Worm (Caenorhabditis elegans) whole organism, L1 larva: ENCODE results near the gene F43C11.6.

ENCODE experiments used
- C04F5.9 ChIP-seq: sonication (generic microtip); optimal IDR thresholded peaks from 2 replicates; lab custom pipeline; 2016; ENCODE audit warnings: missing genetic modification characterization, missing compliant biosample characterization
- C16A3.4 ChIP-seq: fragments of 150-350 bp; optimal IDR thresholded peaks from 2 replicates; lab custom pipeline; 2014; ENCODE audit warnings: missing biosample characterization, missing genetic modification characterization
- F16B12.6 ChIP-seq: fragments of 150-350 bp; optimal IDR thresholded peaks from 2 replicates; lab custom pipeline; 2014; ENCODE audit warnings: missing biosample characterization, missing genetic modification characterization
- aha-1 ChIP-seq: fragments of 150-350 bp; optimal IDR thresholded peaks from 2 replicates; lab custom pipeline; 2014; ENCODE audit warnings: missing biosample characterization, missing genetic modification characterization
- alr-1 ChIP-seq: fragments of 200-800 bp; sonication (Bioruptor generic); optimal IDR thresholded peaks from 2 replicates; lab custom pipeline; 2018; ENCODE audit warnings: borderline replicate concordance, mild to moderate bottlenecking, missing genetic modification characterization, missing compliant biosample characterization
- ceh-63 ChIP-seq: fragments of 200-800 bp; sonication (Bioruptor generic); optimal IDR thresholded peaks from 2 replicates; lab custom pipeline; 2018; ENCODE audit warnings: mild to moderate bottlenecking, missing genetic modification characterization, missing compliant biosample characterization
- ceh-82 ChIP-seq, 3 experiments: fragments of 150-350 bp in 1 of 3; sonication (generic microtip) in 2 of 3; optimal IDR thresholded peaks; 2 replicates each; lab custom pipeline; 2014 to 2017; ENCODE audit warnings: missing biosample characterization in 3 of 3, missing genetic modification characterization in 3 of 3
- elt-3 ChIP-seq, 6 experiments: fragments of 150-350 bp in 1 of 6; sonication (generic microtip); optimal IDR thresholded peaks; 2 replicates each; lab custom pipeline; 2017 to 2018; ENCODE audit warnings: missing biosample characterization in 6 of 6, missing genetic modification characterization in 6 of 6, inconsistent platforms in 1 of 6
- ets-5 ChIP-seq: fragments of 200-800 bp; sonication (Bioruptor generic); IDR thresholded peaks from 2 replicates; pipeline ENCODE4 v1.3.6; 2022; ENCODE audit warnings: missing genetic modification characterization, missing compliant biosample characterization
- fkh-4 ChIP-seq: sonication (generic microtip); optimal IDR thresholded peaks from 2 replicates; lab custom pipeline; 2016; ENCODE audit warnings: missing compliant biosample characterization, missing genetic modification characterization, borderline replicate concordance
- fos-1 ChIP-seq: fragments of 150-350 bp; optimal IDR thresholded peaks from 2 replicates; lab custom pipeline; 2014; ENCODE audit warnings: missing biosample characterization, missing genetic modification characterization
- grh-1 ChIP-seq: fragments of 200-800 bp; sonication (Bioruptor generic); IDR thresholded peaks from 2 replicates; pipeline ENCODE4 v1.3.6; 2022; ENCODE audit warnings: missing genetic modification reagents, missing genetic modification characterization, missing compliant biosample characterization
- irx-1 ChIP-seq: sonication (generic microtip); optimal IDR thresholded peaks from 2 replicates; lab custom pipeline; 2016; ENCODE audit warnings: missing genetic modification characterization, missing compliant biosample characterization
- jun-1 ChIP-seq: fragments of 150-350 bp; optimal IDR thresholded peaks from 2 replicates; lab custom pipeline; 2014; ENCODE audit warnings: missing biosample characterization, missing genetic modification reagents, missing genetic modification characterization
- lin-39 ChIP-seq: fragments of 150-350 bp; optimal IDR thresholded peaks from 2 replicates; lab custom pipeline; 2014; ENCODE audit warnings: missing biosample characterization, missing genetic modification reagents, missing genetic modification characterization
- lir-3 ChIP-seq: sonication (generic microtip); optimal IDR thresholded peaks from 2 replicates; lab custom pipeline; 2016; ENCODE audit warnings: mild to moderate bottlenecking, missing genetic modification characterization, moderate library complexity, missing compliant biosample characterization; ENCODE audit not compliant: poor library complexity
- lsy-2 ChIP-seq, 2 experiments: fragments of 150-350 bp; optimal IDR thresholded peaks; 2 replicates each; lab custom pipeline; 2014; ENCODE audit warnings: missing biosample characterization in 2 of 2, missing genetic modification characterization in 2 of 2
- mab-9 ChIP-seq: fragments of 200-800 bp; sonication (Bioruptor generic); IDR thresholded peaks from 2 replicates; pipeline ENCODE4 v1.3.6; 2022; ENCODE audit warnings: missing genetic modification reagents, missing genetic modification characterization, missing compliant biosample characterization
- mdl-1 ChIP-seq, 2 experiments: fragments of 150-350 bp; optimal IDR thresholded peaks; 2 replicates each; lab custom pipeline; 2014 to 2017; ENCODE audit warnings: missing biosample characterization in 2 of 2, missing genetic modification characterization in 2 of 2, inconsistent platforms in 1 of 2
- mep-1 ChIP-seq: fragments of 150-350 bp; optimal IDR thresholded peaks from 2 replicates; lab custom pipeline; 2014; ENCODE audit warnings: missing biosample characterization, missing genetic modification characterization
- nhr-11 ChIP-seq: fragments of 150-350 bp; optimal IDR thresholded peaks from 2 replicates; lab custom pipeline; 2014; ENCODE audit warnings: missing biosample characterization, missing genetic modification characterization
- nhr-12 ChIP-seq: sonication (generic microtip); optimal IDR thresholded peaks from 2 replicates; lab custom pipeline; 2017; ENCODE audit warnings: missing biosample characterization, missing genetic modification characterization
- nhr-20 ChIP-seq: sonication (generic microtip); optimal IDR thresholded peaks from 2 replicates; lab custom pipeline; 2016; ENCODE audit warnings: mild to moderate bottlenecking, missing genetic modification characterization, missing compliant biosample characterization
- nhr-237 ChIP-seq: fragments of 150-350 bp; optimal IDR thresholded peaks from 2 replicates; lab custom pipeline; 2014; ENCODE audit warnings: missing biosample characterization, missing genetic modification characterization
- nhr-47 ChIP-seq: sonication (generic microtip); optimal IDR thresholded peaks from 2 replicates; lab custom pipeline; 2016; ENCODE audit warnings: mild to moderate bottlenecking, missing genetic modification characterization, moderate library complexity, missing compliant biosample characterization
- nhr-76 ChIP-seq: sonication (generic microtip); optimal IDR thresholded peaks from 2 replicates; lab custom pipeline; 2017; ENCODE audit warnings: missing biosample characterization, missing genetic modification characterization
- rnt-1 ChIP-seq: sonication (generic microtip); optimal IDR thresholded peaks from 2 replicates; lab custom pipeline; 2016; ENCODE audit warnings: mild to moderate bottlenecking, missing genetic modification characterization, moderate library complexity, missing compliant biosample characterization
- snu-23 ChIP-seq: sonication (generic microtip); optimal IDR thresholded peaks from 2 replicates; lab custom pipeline; 2016; ENCODE audit warnings: missing genetic modification characterization, missing compliant biosample characterization
- sox-4 ChIP-seq: sonication (generic microtip); optimal IDR thresholded peaks from 2 replicates; lab custom pipeline; 2016; ENCODE audit warnings: missing genetic modification characterization, missing compliant biosample characterization
- sptf-1 ChIP-seq: fragments of 150-350 bp; optimal IDR thresholded peaks from 2 replicates; lab custom pipeline; 2014; ENCODE audit warnings: missing biosample characterization, missing genetic modification characterization
- sup-37 ChIP-seq: fragments of 200-800 bp; sonication (Bioruptor generic); optimal IDR thresholded peaks from 2 replicates; lab custom pipeline; 2018; ENCODE audit warnings: mild to moderate bottlenecking, missing genetic modification characterization, missing compliant biosample characterization
- swsn-7 ChIP-seq: sonication (generic microtip); optimal IDR thresholded peaks from 2 replicates; lab custom pipeline; 2016; ENCODE audit warnings: missing genetic modification characterization, missing compliant biosample characterization
- tbx-2 ChIP-seq: sonication (generic microtip); optimal IDR thresholded peaks from 2 replicates; lab custom pipeline; 2016; ENCODE audit warnings: missing genetic modification characterization, missing compliant biosample characterization
- tlp-1 ChIP-seq: fragments of 150-350 bp; optimal IDR thresholded peaks from 2 replicates; lab custom pipeline; 2014; ENCODE audit warnings: missing biosample characterization, missing genetic modification characterization
- unc-130 ChIP-seq: fragments of 150-350 bp; optimal IDR thresholded peaks from 2 replicates; lab custom pipeline; 2017; ENCODE audit warnings: missing biosample characterization, missing genetic modification characterization, inconsistent platforms
- unc-30 ChIP-seq: sonication (generic microtip); optimal IDR thresholded peaks from 2 replicates; lab custom pipeline; 2017; ENCODE audit warnings: missing biosample characterization, missing genetic modification characterization
- vab-15 ChIP-seq: sonication (generic microtip); optimal IDR thresholded peaks from 2 replicates; lab custom pipeline; 2017; ENCODE audit warnings: missing genotype, mild to moderate bottlenecking, missing genetic modification characterization, missing compliant biosample characterization
- xbp-1 ChIP-seq: sonication (generic microtip); optimal IDR thresholded peaks from 2 replicates; lab custom pipeline; 2016; ENCODE audit warnings: missing genetic modification characterization, missing compliant biosample characterization
- zip-4 ChIP-seq: fragments of 200-800 bp; sonication (Bioruptor generic); optimal IDR thresholded peaks from 2 replicates; lab custom pipeline; 2018; ENCODE audit warnings: mild to moderate bottlenecking, missing genetic modification characterization, moderate library complexity, missing compliant biosample characterization
- ztf-11 ChIP-seq, 2 experiments: sonication (generic microtip); optimal IDR thresholded peaks; 2 replicates each; lab custom pipeline; 2016 to 2017; ENCODE audit warnings: missing genetic modification characterization in 2 of 2, missing biosample characterization in 1 of 2, missing compliant biosample characterization in 1 of 2

F43C11.6 gene

ce11 chrII:2352546-2352945, 10.3 kb downstream of the F43C11.6 start, which contains the start of gene F43C11.10:
Gene F43C11.10, minus strand, starts transcription at chrII:2352646.
- TF ChIP-seq irx-1 = no peak
- no peak for TF ChIP-seq fkh-4 (tag; lab: Kevin White, UChicago)
- no peak for TF ChIP-seq ets-5
- TF ChIP-seq C04F5.9 (tag; lab: Kevin White, UChicago) = no peak
- TF ChIP-seq nhr-20 (tag; lab: Kevin White, UChicago) = no peak
- no peak for TF ChIP-seq ceh-82 (tag; optimal IDR thresholded peaks at IDR 0.05; lab: Kevin White, UChicago)
- no peak for TF ChIP-seq lir-3 (tag; lab: Kevin White, UChicago)
- TF ChIP-seq ztf-11 (tag; optimal IDR thresholded peaks at IDR 0.05; lab: Kevin White, UChicago) = no peak
- TF ChIP-seq tbx-2 = no peak
- TF ChIP-seq zip-4 (GFP tag; lab: Kevin White, UChicago) = no peak
- no peak for TF ChIP-seq nhr-12 (tag; lab: Kevin White, UChicago)
- TF ChIP-seq snu-23 (GFP tag; lab: Kevin White, UChicago) = no peak
- TF ChIP-seq aha-1 = no peak
- no peak for TF ChIP-seq lin-39 (tag; lab: Kevin White, UChicago)
- no peak for TF ChIP-seq lsy-2 (tag; optimal IDR thresholded peaks at IDR 0.05; lab: Kevin White, UChicago)
- TF ChIP-seq unc-130 (tag; lab: Kevin White, UChicago) = no peak
- no peak for TF ChIP-seq sox-4
- TF ChIP-seq xbp-1 (tag; lab: Kevin White, UChicago) = no peak
- no peak for TF ChIP-seq sptf-1 (tag; lab: Kevin White, UChicago)

- no peak for TF ChIP-seq lsy-2 (tag; optimal IDR thresholded peaks at IDR 0.05; lab: Kevin White, UChicago)
- TF ChIP-seq nhr-47 (tag; lab: Kevin White, UChicago) = no peak
- no peak for TF ChIP-seq rnt-1 (tag; lab: Kevin White, UChicago)
- TF ChIP-seq tbx-2 = no peak
- TF ChIP-seq grh-1 (GFP tag; lab: Robert Waterston, UW) = no peak
- no peak for TF ChIP-seq ceh-63 (GFP tag; lab: Kevin White, UChicago)
- no peak for TF ChIP-seq C04F5.9 (tag; lab: Kevin White, UChicago)
Observed at ce11 chrII:2353012-2353411, 10.8 kb downstream of the F43C11.6 start, which contains the start of gene F43C11.3. Gene F43C11.3, plus strand, starts transcription at chrII:2353312.

DNA sequence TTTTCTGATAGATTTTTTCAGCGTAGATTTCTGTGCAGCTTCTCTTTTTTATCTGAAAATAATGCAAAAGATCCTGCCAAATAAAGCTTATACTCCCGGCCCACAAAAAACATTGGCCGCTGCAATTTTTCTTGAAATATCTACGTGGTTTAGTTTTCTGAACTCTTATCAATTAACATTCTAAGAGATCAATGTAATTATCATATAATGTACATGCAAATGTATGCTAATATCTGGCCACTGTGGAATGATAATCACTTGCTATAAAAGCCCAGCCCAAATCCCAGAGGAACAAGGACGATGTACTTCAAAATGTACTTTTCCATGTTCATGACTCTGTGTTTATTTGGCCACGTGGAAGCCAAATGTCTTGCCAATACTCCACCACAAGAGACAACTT, 12.2 kb downstream of the F43C11.6 start, which contains the start of gene F43C11.2:
Gene F43C11.2 (plus strand): TSS at position 301 of the 400 bp plus-strand sequence.
- no peak for TF ChIP-seq unc-30 (tag; lab: Kevin White, UChicago)
- TF ChIP-seq nhr-11 (tag; lab: Kevin White, UChicago) = no peak
- TF ChIP-seq mdl-1 (tag; optimal IDR thresholded peaks at IDR 0.05; lab: Kevin White, UChicago) = no peak
- no peak for TF ChIP-seq F16B12.6 (tag; lab: Kevin White, UChicago)
- TF ChIP-seq fos-1 (tag; lab: Kevin White, UChicago) = no peak
- TF ChIP-seq sup-37 (GFP tag; lab: Kevin White, UChicago) = no peak
- TF ChIP-seq mep-1 (tag; lab: Kevin White, UChicago) = no peak
- no peak for TF ChIP-seq alr-1 (tag; lab: Kevin White, UChicago)
- TF ChIP-seq irx-1 = no peak
- no peak for TF ChIP-seq swsn-7 (tag; lab: Kevin White, UChicago)
- TF ChIP-seq tlp-1 (tag; lab: Kevin White, UChicago) = no peak
- no peak for TF ChIP-seq elt-3 (tag; optimal IDR thresholded peaks at IDR 0.05; lab: Kevin White, UChicago)
- no peak for TF ChIP-seq C16A3.4
- no peak for TF ChIP-seq fkh-4 (tag; lab: Kevin White, UChicago)
- TF ChIP-seq jun-1 (tag; lab: Kevin White, UChicago) = no peak
- TF ChIP-seq vab-15 (tag; lab: Kevin White, UChicago) = no peak
- no peak for TF ChIP-seq nhr-237 (tag; lab: Kevin White, UChicago)
- TF ChIP-seq nhr-76 (tag; lab: Kevin White, UChicago) = no peak
- TF ChIP-seq ets-5 = no peak
- TF ChIP-seq mab-9 (GFP tag; lab: Robert Waterston, UW) = no peak
